Worm (Caenorhabditis elegans): Measurements from ENCODE around the gene T13C5.2.

DNA sequence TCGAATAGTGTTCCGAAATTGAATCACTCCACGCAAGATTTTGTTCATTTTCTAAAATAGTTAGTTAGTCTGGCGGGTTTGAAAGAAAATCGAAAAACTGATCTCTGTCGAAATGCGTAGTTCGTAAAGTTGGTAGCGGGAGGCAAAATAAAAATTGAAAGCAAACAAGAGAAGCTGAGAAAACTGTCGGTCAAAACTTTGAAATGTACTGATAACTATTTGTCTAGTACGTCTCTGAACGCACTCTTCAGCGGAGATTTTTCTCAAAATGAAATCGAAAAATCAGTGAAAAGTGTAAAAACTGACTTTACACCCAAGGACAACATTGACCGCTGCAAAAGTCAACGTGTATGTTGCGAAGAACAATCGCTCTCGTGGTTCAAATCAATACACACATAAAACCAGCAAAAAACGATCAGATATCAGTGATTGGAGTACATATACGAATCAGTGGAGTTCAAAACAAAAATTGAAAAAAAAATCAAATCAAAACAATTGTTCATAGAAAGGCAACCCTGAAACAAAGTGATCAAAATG, 20.0 kb downstream of the T13C5.2 start, which contains the start of gene bca-1:
- no peak for TF ChIP-seq nhr-10 (tag; optimal IDR thresholded peaks at IDR 0.05)
- no peak for TF ChIP-seq snpc-4 (tag; optimal IDR thresholded peaks at IDR 0.05)
- peak; percentile 80 for TF ChIP-seq sma-9 (GFP tag; optimal IDR thresholded peaks at IDR 0.05)
- no peak for TF ChIP-seq sma-9 (tag; optimal IDR thresholded peaks at IDR 0.05)
- TF ChIP-seq alr-1 (tag; optimal IDR thresholded peaks at IDR 0.05): no peak
- no peak for TF ChIP-seq zag-1 (tag; optimal IDR thresholded peaks at IDR 0.05)
- no peak for TF ChIP-seq ztf-11 (tag; optimal IDR thresholded peaks at IDR 0.05)
- TF ChIP-seq skn-1 (tag; optimal IDR thresholded peaks at IDR 0.05): no peak
